Worm (Caenorhabditis elegans) whole organism, late embryonic: ENCODE data around the gene F53C3.1.

Experiments
- ceh-18 ChIP-seq: sonication (generic microtip); optimal IDR thresholded peaks from 2 replicates; lab custom pipeline; 2016; ENCODE audit warnings: missing genetic modification characterization, missing compliant biosample characterization
- ceh-45 ChIP-seq: fragments of 200-800 bp; sonication (Bioruptor generic); IDR thresholded peaks from 2 replicates; pipeline ENCODE4 v1.3.6; 2022; ENCODE audit warnings: missing genetic modification reagents, missing genetic modification characterization, missing compliant biosample characterization
- elt-2 ChIP-seq: sonication (generic microtip); optimal IDR thresholded peaks from 2 replicates; lab custom pipeline; 2016; ENCODE audit warnings: missing genetic modification reagents, missing genetic modification characterization, missing compliant biosample characterization
- nfya-1 ChIP-seq: sonication (generic microtip); optimal IDR thresholded peaks from 2 replicates; lab custom pipeline; 2017; ENCODE audit warnings: missing genetic modification characterization, mild to moderate bottlenecking, missing compliant biosample characterization, antibody characterized with exemption, moderate library complexity
- odd-2 ChIP-seq: sonication (generic microtip); optimal IDR thresholded peaks from 2 replicates; lab custom pipeline; 2017; ENCODE audit warnings: antibody characterized with exemption, mild to moderate bottlenecking, missing genetic modification characterization, missing compliant biosample characterization
- syd-9 ChIP-seq: sonication (generic microtip); optimal IDR thresholded peaks from 2 replicates; lab custom pipeline; 2016; ENCODE audit warnings: mild to moderate bottlenecking, missing genetic modification characterization, moderate library complexity, missing compliant biosample characterization
- tbx-7 ChIP-seq: sonication (generic microtip); optimal IDR thresholded peaks from 2 replicates; lab custom pipeline; 2016; ENCODE audit warnings: missing genotype, missing genetic modification characterization, missing compliant biosample characterization
- ttx-3 ChIP-seq: sonication (generic microtip); optimal IDR thresholded peaks from 2 replicates; lab custom pipeline; 2016; ENCODE audit warnings: missing genetic modification reagents, missing genetic modification characterization, missing compliant biosample characterization
- unc-86 ChIP-seq: sonication (generic microtip); optimal IDR thresholded peaks from 2 replicates; lab custom pipeline; 2016; ENCODE audit warnings: missing genetic modification characterization, missing compliant biosample characterization
- ztf-16 ChIP-seq: sonication (generic microtip); optimal IDR thresholded peaks from 2 replicates; lab custom pipeline; 2017; ENCODE audit warnings: missing genetic modification characterization, missing compliant biosample characterization

ce11 chrII:3954838-3955237 is 43.0 kb downstream of the F53C3.1 start:
- TF ChIP-seq tbx-7 (tag; lab: Kevin White, UChicago): no peak
- no peak for TF ChIP-seq ceh-45
- no peak for TF ChIP-seq elt-2
- no peak for TF ChIP-seq ttx-3
- no peak for TF ChIP-seq unc-86
- no peak for TF ChIP-seq ztf-16 (tag; lab: Kevin White, UChicago)
- no peak for TF ChIP-seq syd-9 (tag; lab: Kevin White, UChicago)
- TF ChIP-seq nfya-1 (tag; lab: Kevin White, UChicago): no peak
- no peak for TF ChIP-seq odd-2 (tag; lab: Kevin White, UChicago)
- no peak for TF ChIP-seq ceh-18 (tag; lab: Kevin White, UChicago)
